Fruit fly (Drosophila melanogaster): ENCODE data around the gene bigmax.

bigmax gene

DNA sequence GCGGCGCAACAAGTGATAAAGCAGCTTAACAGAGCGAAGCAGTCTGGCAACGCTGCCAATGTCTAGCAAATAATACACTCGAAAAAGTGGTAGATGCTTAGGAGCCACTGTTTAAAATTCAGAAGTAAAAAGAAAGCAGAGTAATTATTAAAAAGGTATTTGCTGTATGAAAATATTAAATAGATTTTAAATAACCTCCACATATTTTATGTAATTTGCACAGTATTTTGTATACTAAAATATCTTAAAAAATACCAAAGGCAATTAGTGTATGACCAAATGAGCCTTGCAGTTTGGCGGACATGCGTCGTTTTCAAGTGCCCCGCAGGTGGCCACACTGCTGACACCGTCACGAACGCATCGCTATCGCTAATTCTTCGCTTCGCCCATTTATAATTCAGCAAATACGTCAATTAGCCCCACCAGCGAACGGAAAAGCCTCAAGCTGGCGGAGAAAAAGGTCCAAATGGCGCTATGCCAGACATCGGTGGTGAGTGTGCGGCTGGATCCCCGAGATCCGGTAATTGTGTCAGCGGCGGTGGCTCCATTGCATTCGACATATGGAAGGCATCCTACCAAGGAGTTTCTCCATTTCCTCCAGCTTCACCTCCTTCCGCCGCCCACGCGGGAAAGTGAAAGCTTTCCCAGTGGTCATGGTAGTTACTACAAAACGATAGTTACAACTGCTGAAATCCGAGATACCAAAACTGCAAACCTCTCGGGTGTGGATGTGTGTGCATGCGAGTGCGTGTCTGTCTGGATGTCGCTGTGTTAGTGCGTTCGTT is 35.0 kb downstream of the bigmax start, which contains the start of gene pll (continued):
- TF ChIP-seq Doc2 (GFP tag; IDR thresholded peaks at IDR 0.05) (no peak), NfI (GFP tag; optimal IDR thresholded peaks at IDR 0.05) (peak; percentile 83), pzg (GFP tag; optimal IDR thresholded peaks at IDR 0.05) (peak; percentile 93), prd (optimal IDR thresholded peaks at IDR 0.05) (no peak), prd (GFP tag; IDR thresholded peaks at IDR 0.05) (peak; percentile 91), bsh (GFP tag; optimal IDR thresholded peaks at IDR 0.05) (peak in 1 of 2 experiments; percentile 84), CG15011 (GFP tag; optimal IDR thresholded peaks at IDR 0.05) (no peak), C15 (GFP tag; IDR thresholded peaks at IDR 0.05) (0 out of 3 replicates have a peak, but pooled peaks have one; percentile 47), CG7963 (GFP tag; IDR thresholded peaks at IDR 0.05; ENCODE audit: partially characterized antibody) (no peak), CG4730 (GFP tag; IDR thresholded peaks at IDR 0.05) (peak; percentile 84), hb (GFP tag; IDR thresholded peaks at IDR 0.05; ENCODE audit: partially characterized antibody) (no peak), Dip3 (GFP tag; optimal IDR thresholded peaks at IDR 0.05) (peak; percentile 64), CG17912 (GFP tag; optimal IDR thresholded peaks at IDR 0.05) (no peak), gsb-n (tag; optimal IDR thresholded peaks at IDR 0.05) (peak; percentile 83), yki (optimal IDR thresholded peaks at IDR 0.05) (no peak), sr (GFP tag; IDR thresholded peaks at IDR 0.05) (peak; percentile 63; the same call in 2 of the 3 replicates), dan (GFP tag; IDR thresholded peaks at IDR 0.05) (0 out of 2 replicates have a peak, but pooled peaks have one; percentile 27), CG11560 (tag; IDR thresholded peaks at IDR 0.05) (peak; percentile 58; the same call in 1 of the 3 replicates), Tbp (GFP tag; optimal IDR thresholded peaks at IDR 0.05) (peak; percentile 69), seq (GFP tag; IDR thresholded peaks at IDR 0.05) (peak; percentile 69; the same call in 1 of the 2 replicates), CG14860 (GFP tag; IDR thresholded peaks at IDR 0.05; ENCODE audit: partially characterized antibody) (no peak), CG32532 (GFP tag; IDR thresholded peaks at IDR 0.05) (peak; percentile 93), CG18476 (GFP tag; optimal IDR thresholded peaks at IDR 0.05) (peak; percentile 70), Six4 (GFP tag; optimal IDR thresholded peaks at IDR 0.05) (peak; percentile 71), CG7745 (tag; optimal IDR thresholded peaks at IDR 0.05) (no peak), cas (GFP tag; IDR thresholded peaks at IDR 0.05) (peak; percentile 71), lmd (GFP tag; IDR thresholded peaks at IDR 0.05) (peak; percentile 85), eve (GFP tag; optimal IDR thresholded peaks at IDR 0.05) (no peak), vfl (GFP tag; optimal IDR thresholded peaks at IDR 0.05) (peak; percentile 67), YL-1 (GFP tag; optimal IDR thresholded peaks at IDR 0.05) (peak; percentile 74), Gsc (GFP tag; IDR thresholded peaks at IDR 0.05) (0 out of 2 replicates have a peak, but pooled peaks have one; percentile 32), CG17361 (GFP tag; IDR thresholded peaks at IDR 0.05) (no peak; the same call in none of the 3 replicates), CG6689 (GFP tag; IDR thresholded peaks at IDR 0.05) (peak; percentile 88), CG15479 (GFP tag; optimal IDR thresholded peaks at IDR 0.05) (peak; percentile 0), TFAM (GFP tag; optimal IDR thresholded peaks at IDR 0.05) (no peak), sim (GFP tag; IDR thresholded peaks at IDR 0.05) (no peak), MESR4 (GFP tag; optimal IDR thresholded peaks at IDR 0.05) (peak; percentile 76), lov (optimal IDR thresholded peaks at IDR 0.05) (no peak), lov (GFP tag; IDR thresholded peaks at IDR 0.05) (peak; percentile 76; the same call in 1 of the 3 replicates), psq (GFP tag; optimal IDR thresholded peaks at IDR 0.05) (peak; percentile 37), Ets97D (GFP tag; optimal IDR thresholded peaks at IDR 0.05) (peak; percentile 84), otp (GFP tag; IDR thresholded peaks at IDR 0.05) (peak; percentile 83; the same call in 2 of the 3 replicates), nom (GFP tag; optimal IDR thresholded peaks at IDR 0.05) (no peak), ab (GFP tag; optimal IDR thresholded peaks at IDR 0.05) (peak; percentile 6), HmgD (GFP tag; optimal IDR thresholded peaks at IDR 0.05) (peak; percentile 63), CG16813 (GFP tag; IDR thresholded peaks at IDR 0.05; ENCODE audit: partially characterized antibody) (peak; percentile 29; the same call in 1 of the 3 replicates), Med (GFP tag) (peak; percentile 95), CG17186 (GFP tag; optimal IDR thresholded peaks at IDR 0.05) (peak; percentile 45), Poxn (GFP tag; IDR thresholded peaks at IDR 0.05) (peak; percentile 68), sisA (GFP tag; IDR thresholded peaks at IDR 0.05) (peak; percentile 86)

Data from whole organism, embryonic.